Worm (Caenorhabditis elegans): ENCODE results near the gene btb-19.

btb-19 gene

DNA sequence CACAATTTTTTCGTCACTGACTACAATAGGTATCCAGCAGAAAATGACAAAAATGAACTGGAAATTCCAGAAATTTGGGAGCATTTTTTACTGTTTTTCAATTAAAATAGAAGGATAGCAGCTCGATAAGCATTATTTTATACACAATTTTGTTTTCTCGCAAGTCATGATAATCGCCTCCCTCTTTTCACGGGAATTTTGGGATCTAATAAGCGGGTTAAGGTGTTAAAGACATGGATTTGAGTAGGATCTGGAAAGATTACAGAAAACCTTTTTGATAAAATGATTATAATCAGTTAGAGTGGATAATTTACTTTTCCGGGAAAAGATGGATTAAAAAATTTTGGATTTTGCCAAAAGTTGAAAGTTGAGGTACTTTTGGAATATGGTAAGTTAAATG is 26.8 kb upstream of the btb-19 start, which contains the start of gene gcy-29:
TSS of gene gcy-29 (minus strand) at position 101 of the 400 bp plus-strand sequence.
- no peak for TF ChIP-seq scrt-1 (GFP tag; IDR thresholded peaks at IDR 0.05)
- TF ChIP-seq hmg-4 (GFP tag; optimal IDR thresholded peaks at IDR 0.05) = no peak
- TF ChIP-seq tbx-37 (GFP tag; conservative IDR thresholded peaks at IDR 0.05) = no peak
- TF ChIP-seq ets-7 (tag; optimal IDR thresholded peaks at IDR 0.05) = no peak
- TF ChIP-seq sea-1 (GFP tag; conservative IDR thresholded peaks at IDR 0.05) = no peak
- no peak for TF ChIP-seq F13C5.2 (tag; optimal IDR thresholded peaks at IDR 0.05)
- no peak for TF ChIP-seq pes-1 (GFP tag; IDR thresholded peaks at IDR 0.05)
- TF ChIP-seq ceh-13 (GFP tag; optimal IDR thresholded peaks at IDR 0.05) = no peak

DNA sequence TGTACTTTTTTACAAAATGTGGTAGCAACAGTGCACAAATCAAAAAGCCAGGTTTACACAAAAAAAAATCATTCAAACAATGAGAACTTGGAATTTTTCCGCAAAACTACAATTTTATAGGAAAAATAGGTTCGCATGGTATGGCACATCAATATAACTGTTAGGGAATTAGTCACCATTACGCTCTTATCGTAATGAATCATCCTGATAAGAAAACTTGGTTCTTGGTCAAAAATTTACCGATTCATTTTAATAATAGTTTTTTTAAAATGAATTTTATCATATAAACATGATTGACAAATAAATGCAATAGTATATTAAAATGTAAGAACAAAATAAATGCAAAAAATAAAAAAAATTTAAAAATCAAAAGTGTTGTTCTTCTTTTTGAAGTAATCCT is 18.6 kb upstream of the btb-19 start:
- no peak for TF ChIP-seq ceh-13 (GFP tag; optimal IDR thresholded peaks at IDR 0.05)

DNA sequence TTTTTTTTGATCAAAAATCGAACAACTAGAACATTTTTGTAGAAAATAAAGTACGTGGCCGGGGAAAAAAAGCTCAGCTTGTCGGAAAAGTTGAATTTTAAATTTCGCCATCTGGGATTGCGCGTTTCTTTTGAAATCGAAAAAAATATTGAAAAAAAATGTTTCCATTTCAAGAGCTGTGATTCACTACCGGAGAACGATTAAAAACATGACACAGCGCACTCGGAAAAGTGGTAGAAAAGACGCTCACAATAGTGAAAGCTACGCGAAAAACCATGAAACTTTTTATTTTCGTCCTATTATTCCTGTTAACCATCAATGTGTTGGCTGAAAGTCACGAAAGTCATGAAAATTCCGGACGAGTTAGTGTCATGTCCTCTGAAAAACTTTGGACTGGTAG is 15.8 kb upstream of the btb-19 start, which contains the start of the genes clec-147 and C04H5.7:
TSS of gene clec-147 (minus strand) at position 101 of the 400 bp plus-strand sequence.
TSS of gene C04H5.7 (plus strand) at position 219 of the 400 bp plus-strand sequence.
- TF ChIP-seq ama-1 (optimal IDR thresholded peaks at IDR 0.05) (no peak), ceh-13 (GFP tag; optimal IDR thresholded peaks at IDR 0.05) (no peak), ceh-36 (tag; optimal IDR thresholded peaks at IDR 0.05) (no peak), tbx-37 (GFP tag; conservative IDR thresholded peaks at IDR 0.05) (no peak), flt-1 (GFP tag; IDR thresholded peaks at IDR 0.05) (no peak)

DNA sequence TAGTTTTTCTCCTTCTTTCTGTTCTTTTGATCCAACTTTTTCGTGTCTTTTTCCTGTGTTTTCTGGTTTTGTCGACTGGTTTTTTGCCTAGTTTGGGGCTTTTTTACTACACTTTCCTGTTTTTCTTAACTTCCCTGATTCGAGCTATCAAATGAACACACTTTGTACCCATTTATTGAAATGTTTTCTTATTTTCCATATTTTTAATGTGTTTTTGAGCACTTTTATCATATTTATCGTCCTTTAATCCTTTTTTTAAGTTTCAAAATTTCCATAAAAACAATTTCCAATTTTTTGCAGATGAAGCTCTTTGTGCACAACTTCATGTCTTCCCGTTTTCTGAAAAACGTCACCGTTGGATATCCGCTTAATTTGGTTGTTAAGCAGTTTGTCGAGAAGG is 12.1 kb upstream of the btb-19 start, which contains the start of gene C04H5.1:
TSS of gene C04H5.1 (plus strand) at position 301 of the 400 bp plus-strand sequence.
- TF ChIP-seq sea-1 (GFP tag; conservative IDR thresholded peaks at IDR 0.05) (no peak), aly-1 (tag; optimal IDR thresholded peaks at IDR 0.05) (no peak), ceh-36 (tag; optimal IDR thresholded peaks at IDR 0.05) (no peak), B0310.2 (tag; optimal IDR thresholded peaks at IDR 0.05) (no peak), hmg-4 (GFP tag; optimal IDR thresholded peaks at IDR 0.05) (no peak), pes-1 (GFP tag; IDR thresholded peaks at IDR 0.05) (no peak), tbx-37 (GFP tag; conservative IDR thresholded peaks at IDR 0.05) (no peak), flt-1 (GFP tag; IDR thresholded peaks at IDR 0.05) (no peak), ceh-13 (GFP tag; optimal IDR thresholded peaks at IDR 0.05) (no peak), ets-7 (tag; optimal IDR thresholded peaks at IDR 0.05) (no peak), F13C5.2 (tag; optimal IDR thresholded peaks at IDR 0.05) (no peak), hmbx-1 (tag; optimal IDR thresholded peaks at IDR 0.05) (no peak), tbx-11 (GFP tag; IDR thresholded peaks at IDR 0.05) (no peak), scrt-1 (GFP tag; IDR thresholded peaks at IDR 0.05) (no peak), tra-4 (tag; optimal IDR thresholded peaks at IDR 0.05) (no peak), hnd-1 (tag; optimal IDR thresholded peaks at IDR 0.05) (no peak), ama-1 (optimal IDR thresholded peaks at IDR 0.05) (no peak)

DNA sequence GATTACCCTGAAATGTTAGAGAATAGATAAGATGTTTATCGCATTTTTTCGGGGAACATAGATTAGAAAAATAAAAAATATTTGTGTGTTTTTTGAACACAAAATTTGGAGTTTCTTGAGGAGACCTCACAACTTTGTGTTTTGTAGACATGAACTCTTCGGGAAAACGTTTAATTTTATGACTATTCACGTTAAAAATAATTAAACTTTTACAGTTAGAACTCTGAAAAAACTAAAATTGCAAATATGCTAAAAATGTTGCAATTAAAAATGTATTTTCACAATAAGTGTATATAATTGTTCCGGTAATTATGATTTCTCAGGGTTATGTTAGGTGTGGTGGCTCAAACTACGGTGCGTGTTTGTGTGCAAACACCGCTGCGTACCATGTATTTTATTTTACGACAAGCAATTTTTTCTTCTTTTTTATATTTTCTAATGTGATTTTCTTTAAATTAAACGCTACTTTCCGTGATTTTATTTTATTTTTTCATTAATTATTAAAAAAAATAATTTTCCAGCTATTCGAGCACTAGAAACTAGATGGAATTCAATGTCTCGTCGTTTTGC is 6.4 kb upstream of the btb-19 start, which contains the start of the genes F57C2.5 and spat-1:
TSS of gene F57C2.5 (minus strand) at position 7 of the 570 bp plus-strand sequence.
TSS of gene spat-1 (plus strand) at position 520 of the 570 bp plus-strand sequence.
- no peak for TF ChIP-seq aly-1 (tag; optimal IDR thresholded peaks at IDR 0.05)
- no peak for TF ChIP-seq ceh-36 (tag; optimal IDR thresholded peaks at IDR 0.05)
- 0 out of 2 replicates have a peak, but pooled peaks have one; percentile 41 for TF ChIP-seq tbx-37 (GFP tag; conservative IDR thresholded peaks at IDR 0.05)
- peak; percentile 38 for TF ChIP-seq ceh-13 (GFP tag; optimal IDR thresholded peaks at IDR 0.05)
- TF ChIP-seq tra-4 (tag; optimal IDR thresholded peaks at IDR 0.05) = peak; percentile 18
- TF ChIP-seq tbx-11 (GFP tag; IDR thresholded peaks at IDR 0.05) = no peak
- TF ChIP-seq hmg-4 (GFP tag; optimal IDR thresholded peaks at IDR 0.05) = no peak
- TF ChIP-seq ets-7 (tag; optimal IDR thresholded peaks at IDR 0.05) = peak; percentile 67
- TF ChIP-seq B0310.2 (tag; optimal IDR thresholded peaks at IDR 0.05) = no peak
- TF ChIP-seq flt-1 (GFP tag; IDR thresholded peaks at IDR 0.05) = no peak
- TF ChIP-seq sea-1 (GFP tag; conservative IDR thresholded peaks at IDR 0.05) = peak; percentile 41; the same call in 1 of the 2 replicates
- TF ChIP-seq hnd-1 (tag; optimal IDR thresholded peaks at IDR 0.05) = peak; percentile 19
- TF ChIP-seq ama-1 (optimal IDR thresholded peaks at IDR 0.05) = no peak
- TF ChIP-seq scrt-1 (GFP tag; IDR thresholded peaks at IDR 0.05) = 0 out of 2 replicates have a peak, but pooled peaks have one; percentile 18
- peak; percentile 65 for TF ChIP-seq pes-1 (GFP tag; IDR thresholded peaks at IDR 0.05)
- peak; percentile 45 for TF ChIP-seq F13C5.2 (tag; optimal IDR thresholded peaks at IDR 0.05)
- no peak for TF ChIP-seq hmbx-1 (tag; optimal IDR thresholded peaks at IDR 0.05)

DNA sequence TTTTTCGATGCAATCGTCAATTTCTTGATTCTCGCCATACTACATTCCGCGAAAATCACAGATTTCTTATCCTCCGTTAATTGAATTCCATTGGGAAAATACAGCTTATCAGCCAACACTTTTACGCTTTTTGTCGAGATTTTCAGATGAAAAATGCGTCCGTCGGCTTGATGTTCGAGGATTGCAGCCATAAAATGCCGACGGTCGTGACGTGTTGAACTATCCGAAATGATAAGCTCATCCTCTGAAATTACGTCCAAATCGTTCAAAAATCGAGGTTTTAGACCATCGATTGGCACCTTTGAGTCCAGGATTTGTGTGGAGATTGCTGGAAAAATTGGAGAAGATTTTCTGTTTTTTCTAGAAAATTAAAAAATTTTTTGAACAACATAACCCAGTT is 5.2 kb upstream of the btb-19 start:
- TF ChIP-seq scrt-1 (GFP tag; IDR thresholded peaks at IDR 0.05) = no peak
- no peak for TF ChIP-seq pes-1 (GFP tag; IDR thresholded peaks at IDR 0.05)
- no peak for TF ChIP-seq ama-1 (optimal IDR thresholded peaks at IDR 0.05)
- no peak for TF ChIP-seq tbx-37 (GFP tag; conservative IDR thresholded peaks at IDR 0.05)

DNA sequence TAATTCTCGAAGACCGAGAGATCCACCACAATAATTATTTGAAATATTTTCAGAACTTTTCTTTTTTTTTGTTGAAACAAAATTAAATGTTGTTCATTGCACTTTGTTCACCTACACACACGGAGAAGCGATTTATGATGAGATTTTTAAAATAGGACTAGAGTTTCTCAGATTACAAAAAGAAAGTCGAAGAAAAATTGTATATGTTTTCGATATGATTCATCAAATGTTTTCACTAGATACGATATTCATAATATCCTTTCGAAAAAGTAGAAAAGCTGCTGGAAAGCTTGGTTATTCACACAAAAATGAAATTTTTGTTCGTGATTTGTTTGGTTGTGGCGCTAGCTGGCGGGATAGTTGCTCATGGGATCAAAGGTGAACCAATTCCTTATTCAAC is 3.1 kb upstream of the btb-19 start, which contains the start of gene F57C2.4:
TSS of gene F57C2.4 (plus strand) at position 301 of the 400 bp plus-strand sequence.
- TF ChIP-seq tbx-37 (GFP tag; conservative IDR thresholded peaks at IDR 0.05) = no peak
- TF ChIP-seq tra-4 (tag; optimal IDR thresholded peaks at IDR 0.05) = no peak
- TF ChIP-seq pes-1 (GFP tag; IDR thresholded peaks at IDR 0.05) = no peak
- TF ChIP-seq flt-1 (GFP tag; IDR thresholded peaks at IDR 0.05) = no peak
- no peak for TF ChIP-seq ceh-36 (tag; optimal IDR thresholded peaks at IDR 0.05)
- TF ChIP-seq F13C5.2 (tag; optimal IDR thresholded peaks at IDR 0.05) = no peak
- TF ChIP-seq hmbx-1 (tag; optimal IDR thresholded peaks at IDR 0.05) = no peak
- TF ChIP-seq hmg-4 (GFP tag; optimal IDR thresholded peaks at IDR 0.05) = no peak
- TF ChIP-seq ama-1 (optimal IDR thresholded peaks at IDR 0.05) = no peak
- no peak for TF ChIP-seq hnd-1 (tag; optimal IDR thresholded peaks at IDR 0.05)
- no peak for TF ChIP-seq B0310.2 (tag; optimal IDR thresholded peaks at IDR 0.05)
- no peak for TF ChIP-seq ets-7 (tag; optimal IDR thresholded peaks at IDR 0.05)

Data from whole organism, early embryonic.